Worm (Caenorhabditis elegans): Measurements from ENCODE around the gene B0228.7.

Gene B0228.7

ce11 chrII:7792514-7792913 lies 33.7 kb upstream of the B0228.7 start:
- TF ChIP-seq cog-1 (tag; optimal IDR thresholded peaks at IDR 0.05) (no peak), tab-1 (GFP tag; IDR thresholded peaks at IDR 0.05) (no peak), ref-1 (GFP tag; conservative IDR thresholded peaks at IDR 0.05) (no peak), ztf-29 (GFP tag; IDR thresholded peaks at IDR 0.05) (no peak)

- TF ChIP-seq cog-1 (tag; optimal IDR thresholded peaks at IDR 0.05): no peak
- TF ChIP-seq klf-2 (GFP tag; conservative IDR thresholded peaks at IDR 0.05): no peak
- TF ChIP-seq ref-1 (GFP tag; conservative IDR thresholded peaks at IDR 0.05): no peak
- no peak for TF ChIP-seq tab-1 (GFP tag; IDR thresholded peaks at IDR 0.05)
- no peak for TF ChIP-seq ztf-29 (GFP tag; IDR thresholded peaks at IDR 0.05)
- no peak for TF ChIP-seq T22C8.4 (GFP tag; IDR thresholded peaks at IDR 0.05)
- no peak for TF ChIP-seq med-1 (GFP tag; optimal IDR thresholded peaks at IDR 0.05; ENCODE audit: insufficient read depth)
- TF ChIP-seq flt-1 (GFP tag; IDR thresholded peaks at IDR 0.05): no peak
- no peak for TF ChIP-seq ztf-23 (GFP tag; IDR thresholded peaks at IDR 0.05)
Observed at ce11 chrII:7791408-7792050, 32.7 kb upstream of the B0228.7 start.

- no peak for TF ChIP-seq flt-1 (GFP tag; IDR thresholded peaks at IDR 0.05)
- no peak for TF ChIP-seq ref-1 (GFP tag; conservative IDR thresholded peaks at IDR 0.05)
- no peak for TF ChIP-seq ztf-29 (GFP tag; IDR thresholded peaks at IDR 0.05)
- no peak for TF ChIP-seq tab-1 (GFP tag; IDR thresholded peaks at IDR 0.05)
- TF ChIP-seq med-1 (GFP tag; optimal IDR thresholded peaks at IDR 0.05; ENCODE audit: insufficient read depth): no peak
- TF ChIP-seq T22C8.4 (GFP tag; IDR thresholded peaks at IDR 0.05): no peak
- TF ChIP-seq ztf-23 (GFP tag; IDR thresholded peaks at IDR 0.05): no peak
- no peak for TF ChIP-seq klf-2 (GFP tag; conservative IDR thresholded peaks at IDR 0.05)
- no peak for TF ChIP-seq cog-1 (tag; optimal IDR thresholded peaks at IDR 0.05)
Observed at ce11 chrII:7790324-7790898, 31.6 kb upstream of the B0228.7 start, which contains the start of gene srlf-1. TSS of gene srlf-1 (plus strand) at chrII:7790591.

ce11 chrII:7789605-7790004 lies 30.8 kb upstream of the B0228.7 start:
- TF ChIP-seq cog-1 (tag; optimal IDR thresholded peaks at IDR 0.05): no peak
- TF ChIP-seq klf-2 (GFP tag; conservative IDR thresholded peaks at IDR 0.05): no peak
- no peak for TF ChIP-seq tab-1 (GFP tag; IDR thresholded peaks at IDR 0.05)
- TF ChIP-seq flt-1 (GFP tag; IDR thresholded peaks at IDR 0.05): no peak
- no peak for TF ChIP-seq T22C8.4 (GFP tag; IDR thresholded peaks at IDR 0.05)
- no peak for TF ChIP-seq ztf-23 (GFP tag; IDR thresholded peaks at IDR 0.05)
- TF ChIP-seq ref-1 (GFP tag; conservative IDR thresholded peaks at IDR 0.05): no peak
- no peak for TF ChIP-seq med-1 (GFP tag; optimal IDR thresholded peaks at IDR 0.05; ENCODE audit: insufficient read depth)
- no peak for TF ChIP-seq ztf-29 (GFP tag; IDR thresholded peaks at IDR 0.05)

- no peak for TF ChIP-seq ztf-29 (GFP tag; IDR thresholded peaks at IDR 0.05)
- no peak for TF ChIP-seq klf-2 (GFP tag; conservative IDR thresholded peaks at IDR 0.05)
- no peak for TF ChIP-seq flt-1 (GFP tag; IDR thresholded peaks at IDR 0.05)
- TF ChIP-seq cog-1 (tag; optimal IDR thresholded peaks at IDR 0.05): no peak
- no peak for TF ChIP-seq tab-1 (GFP tag; IDR thresholded peaks at IDR 0.05)
- TF ChIP-seq ref-1 (GFP tag; conservative IDR thresholded peaks at IDR 0.05): no peak
- no peak for TF ChIP-seq T22C8.4 (GFP tag; IDR thresholded peaks at IDR 0.05)
- no peak for TF ChIP-seq med-1 (GFP tag; optimal IDR thresholded peaks at IDR 0.05; ENCODE audit: insufficient read depth)
- no peak for TF ChIP-seq ztf-23 (GFP tag; IDR thresholded peaks at IDR 0.05)
Observed at ce11 chrII:7783467-7783959, 24.7 kb upstream of the B0228.7 start, which contains the start of gene skr-17. TSS of gene skr-17 (plus strand) at chrII:7783517.

- no peak for TF ChIP-seq med-1 (GFP tag; optimal IDR thresholded peaks at IDR 0.05; ENCODE audit: insufficient read depth)
- TF ChIP-seq klf-2 (GFP tag; conservative IDR thresholded peaks at IDR 0.05): no peak
- no peak for TF ChIP-seq tab-1 (GFP tag; IDR thresholded peaks at IDR 0.05)
- TF ChIP-seq ztf-29 (GFP tag; IDR thresholded peaks at IDR 0.05): no peak
- no peak for TF ChIP-seq ref-1 (GFP tag; conservative IDR thresholded peaks at IDR 0.05)
- TF ChIP-seq T22C8.4 (GFP tag; IDR thresholded peaks at IDR 0.05): no peak
- no peak for TF ChIP-seq ztf-23 (GFP tag; IDR thresholded peaks at IDR 0.05)
- TF ChIP-seq cog-1 (tag; optimal IDR thresholded peaks at IDR 0.05): no peak
- no peak for TF ChIP-seq flt-1 (GFP tag; IDR thresholded peaks at IDR 0.05)
Observed at ce11 chrII:7781102-7781616, 22.3 kb upstream of the B0228.7 start, which contains the start of the genes snpc-1.1 and spdl-1. TSS of gene snpc-1.1 (minus strand) at chrII:7781301. TSS of gene spdl-1 (plus strand) at chrII:7781566.

- no peak for TF ChIP-seq T22C8.4 (GFP tag; IDR thresholded peaks at IDR 0.05)
- no peak for TF ChIP-seq ztf-23 (GFP tag; IDR thresholded peaks at IDR 0.05)
- no peak for TF ChIP-seq tab-1 (GFP tag; IDR thresholded peaks at IDR 0.05)
- no peak for TF ChIP-seq med-1 (GFP tag; optimal IDR thresholded peaks at IDR 0.05; ENCODE audit: insufficient read depth)
- no peak for TF ChIP-seq klf-2 (GFP tag; conservative IDR thresholded peaks at IDR 0.05)
- TF ChIP-seq ref-1 (GFP tag; conservative IDR thresholded peaks at IDR 0.05): no peak
Observed at ce11 chrII:7778273-7778672, 19.4 kb upstream of the B0228.7 start.

- TF ChIP-seq ref-1 (GFP tag; conservative IDR thresholded peaks at IDR 0.05) (no peak), med-1 (GFP tag; optimal IDR thresholded peaks at IDR 0.05; ENCODE audit: insufficient read depth) (no peak), ztf-29 (GFP tag; IDR thresholded peaks at IDR 0.05) (no peak), ztf-23 (GFP tag; IDR thresholded peaks at IDR 0.05) (no peak), T22C8.4 (GFP tag; IDR thresholded peaks at IDR 0.05) (no peak), cog-1 (tag; optimal IDR thresholded peaks at IDR 0.05) (no peak), tab-1 (GFP tag; IDR thresholded peaks at IDR 0.05) (no peak), flt-1 (GFP tag; IDR thresholded peaks at IDR 0.05) (no peak), klf-2 (GFP tag; conservative IDR thresholded peaks at IDR 0.05) (no peak)
Observed at ce11 chrII:7777320-7777978, 18.6 kb upstream of the B0228.7 start, which contains the start of gene mthf-1. TSS of gene mthf-1 (minus strand) at chrII:7777823.

ce11 chrII:7776715-7777114 lies 17.9 kb upstream of the B0228.7 start:
- TF ChIP-seq med-1 (GFP tag; optimal IDR thresholded peaks at IDR 0.05; ENCODE audit: insufficient read depth) (no peak), tab-1 (GFP tag; IDR thresholded peaks at IDR 0.05) (no peak), klf-2 (GFP tag; conservative IDR thresholded peaks at IDR 0.05) (no peak), T22C8.4 (GFP tag; IDR thresholded peaks at IDR 0.05) (no peak), ref-1 (GFP tag; conservative IDR thresholded peaks at IDR 0.05) (no peak), flt-1 (GFP tag; IDR thresholded peaks at IDR 0.05) (no peak), cog-1 (tag; optimal IDR thresholded peaks at IDR 0.05) (no peak)
